4 worm cellular contexts compared by ENCODE assay signal in the genomic region with DNA sequence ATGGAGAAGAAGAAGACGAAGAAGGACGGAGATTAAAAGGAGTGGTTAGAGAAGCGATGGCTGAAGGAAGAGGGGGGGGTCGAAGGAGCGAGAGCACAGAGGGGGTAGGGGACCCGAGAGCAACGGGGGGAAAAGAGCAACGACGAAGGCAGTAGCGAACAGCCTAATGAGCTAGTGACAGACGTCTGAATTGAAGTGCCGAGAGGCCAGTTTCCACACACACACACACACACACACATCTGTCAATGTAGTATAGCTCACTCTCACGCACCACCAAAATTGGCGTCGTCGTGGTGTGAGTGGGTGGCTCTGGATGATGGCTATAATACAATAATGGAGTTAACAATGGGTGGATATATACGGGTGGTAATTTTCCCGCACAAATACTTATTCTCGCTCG.
TF ChIP-seq lines count a peak whose summit lies in the region.

No protein-coding gene starts in this region.

TF ChIP-seq in whole organism, L2 larva, 48 proteins besides CTCF, POLR2A, EP300 and RAD21 (continues in another document):
- TF ChIP-seq elt-1 (tag; optimal IDR thresholded peaks at IDR 0.05; lab: Kevin White, UChicago) (no peak), nhr-10 (tag; optimal IDR thresholded peaks at IDR 0.05; lab: Kevin White, UChicago) (no peak), mdl-1 (tag; optimal IDR thresholded peaks at IDR 0.05; lab: Kevin White, UChicago) (no peak), lin-39 (tag; optimal IDR thresholded peaks at IDR 0.05; lab: Kevin White, UChicago) (no peak), nhr-129 (tag; optimal IDR thresholded peaks at IDR 0.05; lab: Kevin White, UChicago) (peak; percentile 27), nhr-237 (tag; optimal IDR thresholded peaks at IDR 0.05; lab: Kevin White, UChicago) (no peak), lin-13 (GFP tag; optimal IDR thresholded peaks at IDR 0.05; lab: Kevin White, UChicago) (peak; percentile 29), ZK546.5 (tag; optimal IDR thresholded peaks at IDR 0.05; lab: Kevin White, UChicago) (no peak), C34F6.9 (tag; optimal IDR thresholded peaks at IDR 0.05; lab: Kevin White, UChicago) (peak; percentile 45), sma-3 (GFP tag; optimal IDR thresholded peaks at IDR 0.05; lab: Kevin White, UChicago) (no peak), crh-2 (tag; optimal IDR thresholded peaks at IDR 0.05; lab: Kevin White, UChicago) (peak; percentile 18), nhr-11 (tag; optimal IDR thresholded peaks at IDR 0.05; lab: Kevin White, UChicago) (no peak), nhr-77 (tag; optimal IDR thresholded peaks at IDR 0.05; lab: Kevin White, UChicago) (no peak), Y55F3AM.14 (GFP tag; optimal IDR thresholded peaks at IDR 0.05; lab: Kevin White, UChicago) (peak; percentile 18), lsy-2 (tag; optimal IDR thresholded peaks at IDR 0.05; lab: Kevin White, UChicago) (no peak), sma-9 (GFP tag; optimal IDR thresholded peaks at IDR 0.05; lab: Kevin White, UChicago) (peak; percentile 18), sma-9 (tag; optimal IDR thresholded peaks at IDR 0.05; lab: Kevin White, UChicago) (no peak), F13H6.1 (tag; optimal IDR thresholded peaks at IDR 0.05; lab: Kevin White, UChicago) (no peak), mbf-1 (tag; optimal IDR thresholded peaks at IDR 0.05; lab: Kevin White, UChicago) (no peak), ceh-16 (tag; optimal IDR thresholded peaks at IDR 0.05; lab: Kevin White, UChicago) (no peak), elt-3 (tag; optimal IDR thresholded peaks at IDR 0.05; lab: Kevin White, UChicago) (no peak), nhr-23 (tag; optimal IDR thresholded peaks at IDR 0.05; lab: Kevin White, UChicago) (no peak), dmd-4 (tag; optimal IDR thresholded peaks at IDR 0.05; lab: Kevin White, UChicago) (no peak)

TF ChIP-seq in whole organism, L4 larva, 104 proteins besides CTCF, POLR2A, EP300 and RAD21:
- 0 out of 2 replicates have a peak, but pooled peaks have one; percentile 44 for TF ChIP-seq hmg-1.1 (GFP tag; IDR thresholded peaks at IDR 0.05; lab: Robert Waterston, UW)
- TF ChIP-seq nhr-28 (tag; optimal IDR thresholded peaks at IDR 0.05; lab: Kevin White, UChicago): no peak
- no peak for TF ChIP-seq T20F7.1 (GFP tag; optimal IDR thresholded peaks at IDR 0.05; lab: Kevin White, UChicago)
- TF ChIP-seq lsy-2 (tag; optimal IDR thresholded peaks at IDR 0.05; lab: Kevin White, UChicago): peak in 1 of 2 experiments; percentile 46
- TF ChIP-seq dmd-6 (GFP tag; IDR thresholded peaks at IDR 0.05; lab: Robert Waterston, UW): 0 out of 2 replicates have a peak, but pooled peaks have one; percentile 14
- no peak for TF ChIP-seq F44E2.7 (GFP tag; IDR thresholded peaks at IDR 0.05; lab: Robert Waterston, UW)
- peak; percentile 72; the same call in 1 of the 2 replicates for TF ChIP-seq egl-43 (GFP tag; IDR thresholded peaks at IDR 0.05; lab: Robert Waterston, UW)
- peak; percentile 93 for TF ChIP-seq aha-1 (tag; lab: Kevin White, UChicago)
- peak in 1 of 2 experiments; percentile 34 for TF ChIP-seq hif-1 (tag; optimal IDR thresholded peaks at IDR 0.05; lab: Kevin White, UChicago)
- TF ChIP-seq mep-1 (tag; optimal IDR thresholded peaks at IDR 0.05; lab: Kevin White, UChicago): peak; percentile 28
- peak; percentile 68; the same call in 1 of the 2 replicates for TF ChIP-seq ctbp-1 (GFP tag; IDR thresholded peaks at IDR 0.05; lab: Robert Waterston, UW)
- TF ChIP-seq set-16 (GFP tag; IDR thresholded peaks at IDR 0.05; lab: Robert Waterston, UW): peak; percentile 86
- TF ChIP-seq unc-62 (GFP tag; optimal IDR thresholded peaks at IDR 0.05 in 1 of 2; lab: Kevin White, UChicago): peak in 1 of 2 experiments; percentile 62
- TF ChIP-seq unc-62 (tag; optimal IDR thresholded peaks at IDR 0.05; lab: Kevin White, UChicago): no peak

TF ChIP-seq in whole organism, late embryonic, 69 proteins besides CTCF, POLR2A, EP300 and RAD21:
- TF ChIP-seq madf-2 (tag; optimal IDR thresholded peaks at IDR 0.05; lab: Kevin White, UChicago) (peak; percentile 1), C38D4.7 (GFP tag; optimal IDR thresholded peaks at IDR 0.05; lab: Kevin White, UChicago) (peak; percentile 3), dve-1 (tag; optimal IDR thresholded peaks at IDR 0.05; lab: Kevin White, UChicago) (no peak), pag-3 (tag; optimal IDR thresholded peaks at IDR 0.05; lab: Kevin White, UChicago; ENCODE audit: borderline replicate concordance) (no peak), unc-42 (tag; optimal IDR thresholded peaks at IDR 0.05; lab: Kevin White, UChicago) (peak; percentile 98), ama-1 (optimal IDR thresholded peaks at IDR 0.05; lab: Kevin White, UChicago) (no peak), ceh-31 (tag; optimal IDR thresholded peaks at IDR 0.05; lab: Kevin White, UChicago) (peak; percentile 44), mec-3 (tag; optimal IDR thresholded peaks at IDR 0.05; lab: Kevin White, UChicago; ENCODE audit: borderline replicate concordance) (no peak), unc-55 (GFP tag; optimal IDR thresholded peaks at IDR 0.05; lab: Kevin White, UChicago) (peak; percentile 60), pros-1 (tag; optimal IDR thresholded peaks at IDR 0.05; lab: Kevin White, UChicago) (peak; percentile 25), pha-2 (tag; optimal IDR thresholded peaks at IDR 0.05; lab: Kevin White, UChicago) (no peak), ceh-18 (tag; optimal IDR thresholded peaks at IDR 0.05; lab: Kevin White, UChicago) (no peak), ceh-19 (GFP tag; optimal IDR thresholded peaks at IDR 0.05; lab: Kevin White, UChicago) (peak; percentile 46), ceh-6 (GFP tag; optimal IDR thresholded peaks at IDR 0.05; lab: Kevin White, UChicago) (peak; percentile 9), lim-6 (tag; optimal IDR thresholded peaks at IDR 0.05; lab: Kevin White, UChicago) (no peak), ceh-14 (tag; optimal IDR thresholded peaks at IDR 0.05; lab: Kevin White, UChicago) (no peak), nfya-1 (tag; optimal IDR thresholded peaks at IDR 0.05; lab: Kevin White, UChicago) (peak; percentile 19), ceh-2 (tag; optimal IDR thresholded peaks at IDR 0.05; lab: Kevin White, UChicago) (no peak), elt-4 (tag; optimal IDR thresholded peaks at IDR 0.05; lab: Kevin White, UChicago) (no peak), elt-2 (tag; optimal IDR thresholded peaks at IDR 0.05; lab: Kevin White, UChicago) (no peak)

TF ChIP-seq in whole organism, mixed stage, embryonic, 35 proteins besides CTCF, POLR2A, EP300 and RAD21:
- TF ChIP-seq flh-1 (GFP tag; optimal IDR thresholded peaks at IDR 0.05; lab: Kevin White, UChicago) (no peak), unc-62 (GFP tag; optimal IDR thresholded peaks at IDR 0.05; lab: Kevin White, UChicago) (peak; percentile 62), ces-1 (GFP tag; optimal IDR thresholded peaks at IDR 0.05; lab: Kevin White, UChicago) (peak; percentile 97), drap-1 (GFP tag; optimal IDR thresholded peaks at IDR 0.05; lab: Kevin White, UChicago) (peak; percentile 43), ham-2 (GFP tag; optimal IDR thresholded peaks at IDR 0.05; lab: Kevin White, UChicago) (peak; percentile 11), cnd-1 (tag; optimal IDR thresholded peaks at IDR 0.05; lab: Kevin White, UChicago) (peak; percentile 74), tbx-8 (GFP tag; optimal IDR thresholded peaks at IDR 0.05; lab: Kevin White, UChicago) (no peak), sptf-1 (tag; optimal IDR thresholded peaks at IDR 0.05; lab: Kevin White, UChicago) (peak; percentile 87), lin-32 (GFP tag; optimal IDR thresholded peaks at IDR 0.05; lab: Kevin White, UChicago) (no peak), nhr-76 (tag; optimal IDR thresholded peaks at IDR 0.05; lab: Kevin White, UChicago) (no peak), zip-8 (tag; optimal IDR thresholded peaks at IDR 0.05; lab: Kevin White, UChicago) (no peak), elt-1 (tag; optimal IDR thresholded peaks at IDR 0.05; lab: Kevin White, UChicago; ENCODE audit: borderline replicate concordance, insufficient read depth) (no peak), mls-2 (tag; optimal IDR thresholded peaks at IDR 0.05; lab: Kevin White, UChicago) (peak; percentile 57), M03D4.4 (tag; optimal IDR thresholded peaks at IDR 0.05; lab: Kevin White, UChicago) (peak; percentile 20), elt-3 (tag; optimal IDR thresholded peaks at IDR 0.05; lab: Kevin White, UChicago) (no peak), blmp-1 (tag; optimal IDR thresholded peaks at IDR 0.05; lab: Kevin White, UChicago) (no peak), unc-39 (tag; optimal IDR thresholded peaks at IDR 0.05; lab: Kevin White, UChicago) (no peak), nhr-12 (tag; optimal IDR thresholded peaks at IDR 0.05; lab: Kevin White, UChicago) (no peak), ceh-43 (GFP tag; optimal IDR thresholded peaks at IDR 0.05; lab: Kevin White, UChicago) (peak; percentile 13), mab-5 (tag; optimal IDR thresholded peaks at IDR 0.05; lab: Kevin White, UChicago) (no peak), nhr-2 (tag; optimal IDR thresholded peaks at IDR 0.05; lab: Kevin White, UChicago) (no peak), hlh-1 (tag; optimal IDR thresholded peaks at IDR 0.05; lab: Kevin White, UChicago) (peak; percentile 19), nhr-237 (tag; optimal IDR thresholded peaks at IDR 0.05; lab: Kevin White, UChicago) (no peak), pha-4 (tag; optimal IDR thresholded peaks at IDR 0.05; lab: Kevin White, UChicago) (no peak), ceh-83 (GFP tag; optimal IDR thresholded peaks at IDR 0.05; lab: Kevin White, UChicago) (peak; percentile 9), unc-120 (tag; optimal IDR thresholded peaks at IDR 0.05; lab: Kevin White, UChicago; ENCODE audit: poor library complexity, severe bottlenecking) (no peak), ztf-11 (tag; optimal IDR thresholded peaks at IDR 0.05; lab: Kevin White, UChicago) (no peak)
